Fruit fly (Drosophila melanogaster) whole organism, embryonic: Measurements from ENCODE around the gene lute.
A peak's percentile ranks its signal among the peaks of the same experiment; 100 is the strongest.

Source experiments
- Ada2b ChIP-seq: fragments of 200-800 bp; sonication (Bioruptor generic); IDR thresholded peaks from 2 replicates; pipeline ENCODE4 v1.3.6; 2022; ENCODE audit warnings: missing biosample characterization, missing genetic modification characterization
- Asciz ChIP-seq: fragments of 200-800 bp; sonication (Bioruptor generic); optimal IDR thresholded peaks from 2 replicates; lab custom pipeline; 2017; ENCODE audit warnings: missing biosample characterization, mild to moderate bottlenecking, missing genetic modification characterization, missing genetic modification reagents
- CG10147 ChIP-seq: fragments of 200-800 bp; sonication (Bioruptor generic); optimal IDR thresholded peaks from 2 replicates; lab custom pipeline; 2019; ENCODE audit warnings: missing biosample characterization, mild to moderate bottlenecking, missing genetic modification characterization, moderate library complexity
- CG11093 ChIP-seq: fragments of 200-800 bp; sonication (Bioruptor generic); IDR thresholded peaks from 3 replicates; pipeline ENCODE4 v1.3.6; 2022; ENCODE audit warnings: missing biosample characterization, missing genetic modification characterization
- CG12769 ChIP-seq: fragments of 200-800 bp; sonication (Bioruptor generic); optimal IDR thresholded peaks from 2 replicates; lab custom pipeline; 2019; ENCODE audit warnings: missing biosample characterization, mild to moderate bottlenecking, missing genetic modification characterization, moderate library complexity
- CG13287 ChIP-seq: fragments of 200-800 bp; sonication (Bioruptor generic); IDR thresholded peaks from 2 replicates; pipeline ENCODE4 v1.3.6; 2022; ENCODE audit warnings: missing biosample characterization, missing genetic modification characterization; ENCODE audit not compliant: partially characterized antibody
- CG15269 ChIP-seq: fragments of 200-800 bp; sonication (Bioruptor generic); optimal IDR thresholded peaks from 2 replicates; lab custom pipeline; 2018; ENCODE audit warnings: missing biosample characterization, mild to moderate bottlenecking, missing genetic modification characterization, moderate library complexity
- CG1602 ChIP-seq: fragments of 200-800 bp; sonication (Bioruptor generic); optimal IDR thresholded peaks from 3 replicates; lab custom pipeline; 2016; ENCODE audit warnings: missing biosample characterization, missing genetic modification characterization
- CG17568 ChIP-seq: fragments of 200-800 bp; sonication (Bioruptor generic); optimal IDR thresholded peaks from 2 replicates; lab custom pipeline; 2018; ENCODE audit warnings: missing biosample characterization, mild to moderate bottlenecking, missing genetic modification characterization, moderate library complexity
- CG2199 ChIP-seq: fragments of 200-800 bp; sonication (Bioruptor generic); IDR thresholded peaks from 3 replicates; pipeline ENCODE4 v1.3.6; 2022; ENCODE audit warnings: missing biosample characterization, missing genetic modification characterization
- CG2678 ChIP-seq: fragments of 200-800 bp; sonication (Bioruptor generic); optimal IDR thresholded peaks from 3 replicates; lab custom pipeline; 2019; ENCODE audit warnings: missing biosample characterization, mild to moderate bottlenecking, missing genetic modification characterization, moderate library complexity
- CG33557 ChIP-seq: fragments of 200-800 bp; sonication (Bioruptor generic); optimal IDR thresholded peaks from 2 replicates; lab custom pipeline; 2019; ENCODE audit warnings: missing biosample characterization, mild to moderate bottlenecking, missing genetic modification characterization, moderate library complexity
- CG4730 ChIP-seq: fragments of 200-800 bp; sonication (Bioruptor generic); IDR thresholded peaks from 2 replicates; pipeline ENCODE4 v1.3.6; 2022; ENCODE audit warnings: missing biosample characterization, missing genetic modification characterization
- CG6175 ChIP-seq: fragments of 200-800 bp; sonication (Bioruptor generic); IDR thresholded peaks from 3 replicates; pipeline ENCODE4 v1.3.6; 2022; ENCODE audit warnings: missing biosample characterization, missing genetic modification characterization
- CG6791 ChIP-seq: fragments of 200-800 bp; sonication (Bioruptor generic); IDR thresholded peaks from 3 replicates; pipeline ENCODE4 v1.3.6; 2022; ENCODE audit warnings: missing biosample characterization, missing genetic modification characterization; ENCODE audit not compliant: partially characterized antibody
- CG7556 ChIP-seq: fragments of 200-800 bp; sonication (Bioruptor generic); optimal IDR thresholded peaks from 2 replicates; lab custom pipeline; 2017; ENCODE audit warnings: missing biosample characterization, mild to moderate bottlenecking, missing genetic modification characterization
- CG7928 ChIP-seq: fragments of 200-800 bp; sonication (Bioruptor generic); optimal IDR thresholded peaks from 2 replicates; lab custom pipeline; 2017; ENCODE audit warnings: missing biosample characterization, mild to moderate bottlenecking, missing genetic modification characterization
- CG8290 ChIP-seq, 3 experiments: fragments of 200-800 bp; sonication (Bioruptor generic); optimal IDR thresholded peaks; 2 replicates each; lab custom pipeline; 2016 to 2019; ENCODE audit warnings: missing biosample characterization in 3 of 3, missing genetic modification characterization in 3 of 3, mild to moderate bottlenecking in 2 of 3, moderate library complexity in 1 of 3
- CG8388 ChIP-seq: fragments of 200-800 bp; sonication (Bioruptor generic); optimal IDR thresholded peaks from 2 replicates; lab custom pipeline; 2019; ENCODE audit warnings: missing biosample characterization, mild to moderate bottlenecking, missing genetic modification characterization, moderate library complexity
- CG9215 ChIP-seq: fragments of 200-800 bp; sonication (Bioruptor generic); IDR thresholded peaks from 2 replicates; pipeline ENCODE4 v1.3.6; 2022; ENCODE audit warnings: missing biosample characterization, missing genetic modification characterization
- CG9727 ChIP-seq: fragments of 200-800 bp; sonication (Bioruptor generic); optimal IDR thresholded peaks from 3 replicates; lab custom pipeline; 2017; ENCODE audit warnings: missing biosample characterization, mild to moderate bottlenecking, missing genetic modification characterization
- D ChIP-seq, 2 experiments: fragments of 200-800 bp in 1 of 2; fragments of >200 bp in 1 of 2; sonication (Bioruptor generic) in 1 of 2; optimal IDR thresholded peaks; 2 replicates in 1 of 2; 3 replicates in 1 of 2; lab custom pipeline; 2017; ENCODE audit warnings: mild to moderate bottlenecking in 1 of 2, missing biosample characterization in 1 of 2, missing genetic modification characterization in 1 of 2, missing genetic modification reagents in 1 of 2
- Deaf1 ChIP-seq: fragments of 200-800 bp; optimal IDR thresholded peaks from 3 replicates; lab custom pipeline; 2019; ENCODE audit warnings: missing biosample characterization, mild to moderate bottlenecking, missing genetic modification characterization, moderate library complexity
- Doc3 ChIP-seq: fragments of 200-800 bp; sonication (Bioruptor generic); IDR thresholded peaks from 3 replicates; pipeline ENCODE4 v1.3.6; 2022; ENCODE audit warnings: missing biosample characterization, missing genetic modification characterization; ENCODE audit not compliant: partially characterized antibody
- Drgx ChIP-seq: fragments of 200-800 bp; sonication (Bioruptor generic); IDR thresholded peaks from 2 replicates; pipeline ENCODE4 v1.3.6; 2022; ENCODE audit warnings: missing biosample characterization, missing genetic modification characterization
- E2f2 ChIP-seq: fragments of 200-800 bp; sonication (Bioruptor generic); IDR thresholded peaks from 2 replicates; pipeline ENCODE4 v1.3.6; 2022; ENCODE audit warnings: missing biosample characterization, missing genetic modification characterization
- H2.0 ChIP-seq: fragments of 200-800 bp; sonication (Bioruptor generic); IDR thresholded peaks from 2 replicates; pipeline ENCODE4 v1.3.6; 2022; ENCODE audit warnings: missing biosample characterization, missing genetic modification characterization
- HLH4C ChIP-seq: fragments of 200-800 bp; sonication (Bioruptor generic); IDR thresholded peaks from 3 replicates; pipeline ENCODE4 v1.3.6; 2022; ENCODE audit warnings: missing biosample characterization, missing genetic modification characterization; ENCODE audit not compliant: partially characterized antibody
- Sox100B ChIP-seq: fragments of 200-800 bp; sonication (Bioruptor generic); optimal IDR thresholded peaks from 3 replicates; lab custom pipeline; 2018; ENCODE audit warnings: missing biosample characterization, mild to moderate bottlenecking, missing genetic modification characterization
- Sox102F ChIP-seq: fragments of 200-800 bp; sonication (Bioruptor generic); optimal IDR thresholded peaks from 2 replicates; lab custom pipeline; 2018; ENCODE audit warnings: missing biosample characterization, mild to moderate bottlenecking, missing genetic modification characterization, moderate library complexity
- TFAM ChIP-seq: fragments of 200-800 bp; sonication (Bioruptor generic); optimal IDR thresholded peaks from 2 replicates; lab custom pipeline; 2017; ENCODE audit warnings: missing biosample characterization, missing genetic modification characterization, inconsistent platforms
- YL-1 ChIP-seq: fragments of 200-800 bp; sonication (Bioruptor generic); optimal IDR thresholded peaks from 3 replicates; lab custom pipeline; 2017; ENCODE audit warnings: missing biosample characterization, mild to moderate bottlenecking, missing genetic modification characterization
- al ChIP-seq: fragments of 200-800 bp; sonication (Bioruptor generic); IDR thresholded peaks from 2 replicates; pipeline ENCODE4 v1.3.6; 2022; ENCODE audit warnings: missing biosample characterization, missing genetic modification characterization
- crc ChIP-seq: fragments of 200-800 bp; sonication (Bioruptor generic); optimal IDR thresholded peaks from 2 replicates; lab custom pipeline; 2016; ENCODE audit warnings: missing biosample characterization, missing genetic modification characterization
- en ChIP-seq: fragments of 200-800 bp; sonication (Bioruptor generic); optimal IDR thresholded peaks from 2 replicates; lab custom pipeline; 2016; ENCODE audit warnings: missing biosample characterization, missing genetic modification characterization
- fd64A ChIP-seq: fragments of 200-800 bp; sonication (Bioruptor generic); optimal IDR thresholded peaks from 3 replicates; lab custom pipeline; 2018; ENCODE audit warnings: missing biosample characterization, mild to moderate bottlenecking, missing genetic modification characterization
- gsb-n ChIP-seq: fragments of 200-800 bp; sonication (Bioruptor generic); optimal IDR thresholded peaks from 3 replicates; lab custom pipeline; 2018; ENCODE audit warnings: missing biosample characterization, mild to moderate bottlenecking, missing genetic modification characterization
- h ChIP-seq: fragments of >200 bp; optimal IDR thresholded peaks from 2 replicates; lab custom pipeline; 2017
- jigr1 ChIP-seq: fragments of 200-800 bp; sonication (Bioruptor generic); IDR thresholded peaks from 3 replicates; pipeline ENCODE4 v1.3.6; 2022; ENCODE audit warnings: missing biosample characterization, missing genetic modification characterization
- jumu ChIP-seq: fragments of 200-800 bp; sonication (Bioruptor generic); optimal IDR thresholded peaks from 3 replicates; lab custom pipeline; 2016; ENCODE audit warnings: missing biosample characterization, missing genetic modification characterization
- kay ChIP-seq: fragments of 200-800 bp; sonication (Bioruptor generic); optimal IDR thresholded peaks from 2 replicates; lab custom pipeline; 2016; ENCODE audit warnings: missing biosample characterization, missing genetic modification characterization
- maf-S ChIP-seq: fragments of 200-800 bp; sonication (Bioruptor generic); optimal IDR thresholded peaks from 2 replicates; lab custom pipeline; 2016; ENCODE audit warnings: missing biosample characterization, missing genetic modification characterization
- nau ChIP-seq: fragments of 200-800 bp; sonication (Bioruptor generic); optimal IDR thresholded peaks from 3 replicates; lab custom pipeline; 2017; ENCODE audit warnings: missing biosample characterization, mild to moderate bottlenecking, missing genetic modification characterization, missing genetic modification reagents
- seq ChIP-seq: fragments of 200-800 bp; sonication (Bioruptor generic); IDR thresholded peaks from 2 replicates; pipeline ENCODE4 v1.3.6; 2022; ENCODE audit warnings: missing biosample characterization, missing genetic modification characterization
- unpg ChIP-seq: fragments of 200-800 bp; sonication (Bioruptor generic); optimal IDR thresholded peaks from 3 replicates; lab custom pipeline; 2018; ENCODE audit warnings: missing biosample characterization, mild to moderate bottlenecking, missing genetic modification characterization, moderate library complexity
- zen2 ChIP-seq: fragments of 200-800 bp; sonication (Bioruptor generic); IDR thresholded peaks from 3 replicates; pipeline ENCODE4 v1.3.6; 2022; ENCODE audit warnings: missing biosample characterization, missing genetic modification characterization; ENCODE audit not compliant: partially characterized antibody
- zfh1 ChIP-seq: fragments of 200-800 bp; sonication (Bioruptor generic); IDR thresholded peaks from 3 replicates; pipeline ENCODE4 v1.3.6; 2022; ENCODE audit warnings: missing biosample characterization, missing genetic modification characterization
- zfh2 ChIP-seq: fragments of 200-800 bp; sonication (Bioruptor generic); optimal IDR thresholded peaks from 2 replicates; lab custom pipeline; 2016; ENCODE audit warnings: missing biosample characterization, missing genetic modification characterization

The lute gene

DNA sequence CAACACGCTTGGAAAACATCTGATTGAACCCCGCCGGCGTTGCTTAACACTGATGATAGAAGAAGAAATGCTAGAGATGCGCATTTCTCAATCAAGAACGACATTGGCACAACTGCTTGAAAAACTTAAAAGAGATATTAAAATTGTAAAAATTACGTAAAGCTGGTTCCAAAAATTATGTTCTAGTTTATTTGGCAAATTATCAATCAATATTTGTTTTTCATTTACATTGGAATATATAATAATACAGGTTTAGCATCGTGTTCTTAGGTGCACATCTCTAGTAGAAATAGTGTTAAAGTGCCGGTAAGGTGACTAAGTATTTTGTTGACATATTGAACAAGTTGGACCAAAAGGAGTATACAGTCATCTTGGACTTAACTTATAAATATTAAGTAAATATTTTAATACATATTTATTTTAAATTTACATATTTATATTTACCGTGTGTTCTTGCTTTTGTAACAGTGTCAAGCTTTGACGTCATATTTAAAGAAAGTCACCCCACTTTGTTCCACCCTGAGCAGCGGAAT is 11.6 kb downstream of the lute start, which contains the start of the genes Brf and sds22 (continued):
- peak; percentile 83 for TF ChIP-seq CG13287
- TF ChIP-seq zen2 (GFP tag; lab: Robert Waterston, UW) = no peak; the same call in 2 of the 3 replicates
- TF ChIP-seq D (optimal IDR thresholded peaks at IDR 0.05; lab: Kevin White, UChicago) = no peak
- peak; percentile 90 for TF ChIP-seq D (GFP tag; optimal IDR thresholded peaks at IDR 0.05; lab: Kevin White, UChicago)
- TF ChIP-seq CG7556 (GFP tag; lab: Kevin White, UChicago) = peak; percentile 94
- TF ChIP-seq CG9215 (GFP tag; lab: Robert Waterston, UW) = peak; percentile 95
- TF ChIP-seq Asciz (GFP tag; lab: Kevin White, UChicago) = peak; percentile 86
- TF ChIP-seq zfh2 (GFP tag; lab: Kevin White, UChicago) = peak; percentile 98
- TF ChIP-seq CG8290 (GFP tag; optimal IDR thresholded peaks at IDR 0.05; lab: Kevin White, UChicago) = peak; percentile 96
- peak; percentile 71 to 88 for TF ChIP-seq CG8290 (tag; optimal IDR thresholded peaks at IDR 0.05; lab: Kevin White, UChicago)
- peak; percentile 89 for TF ChIP-seq Ada2b (GFP tag; lab: Robert Waterston, UW)
- TF ChIP-seq Deaf1 (tag; lab: Kevin White, UChicago) = peak; percentile 75
- TF ChIP-seq CG33557 (GFP tag; lab: Kevin White, UChicago) = peak; percentile 95
- TF ChIP-seq Sox100B = peak; percentile 93
- TF ChIP-seq CG4730 (GFP tag; lab: Robert Waterston, UW) = peak; percentile 90
- peak; percentile 73 for TF ChIP-seq E2f2 (GFP tag; lab: Robert Waterston, UW)
- TF ChIP-seq Sox102F (GFP tag; lab: Kevin White, UChicago) = peak; percentile 95
- TF ChIP-seq crc (GFP tag; lab: Kevin White, UChicago) = peak; percentile 88
- peak; percentile 92 for TF ChIP-seq al (GFP tag; lab: Robert Waterston, UW)
- peak; percentile 86; the same call in 2 of the 3 replicates for TF ChIP-seq jigr1 (GFP tag; lab: Robert Waterston, UW)
- peak; percentile 96 for TF ChIP-seq maf-S (GFP tag; lab: Kevin White, UChicago)
- peak; percentile 63 for TF ChIP-seq fd64A (GFP tag; lab: Kevin White, UChicago)
- TF ChIP-seq CG10147 (GFP tag; lab: Kevin White, UChicago) = peak; percentile 96
- TF ChIP-seq CG1602 (GFP tag; lab: Kevin White, UChicago) = peak; percentile 97
- TF ChIP-seq CG15269 (tag; lab: Kevin White, UChicago) = peak; percentile 95
- peak; percentile 96 for TF ChIP-seq CG2678 (tag; lab: Kevin White, UChicago)
- peak; percentile 95 for TF ChIP-seq CG12769 (tag; lab: Kevin White, UChicago)
- TF ChIP-seq CG17568 (GFP tag; lab: Kevin White, UChicago) = peak; percentile 86
- TF ChIP-seq CG6791 = 0 out of 3 replicates have a peak, but pooled peaks have one; percentile 40
- TF ChIP-seq kay (GFP tag; lab: Kevin White, UChicago) = peak; percentile 98
- peak; percentile 73 for TF ChIP-seq HLH4C (GFP tag; lab: Robert Waterston, UW)
- TF ChIP-seq CG2199 = peak; percentile 70; the same call in 1 of the 3 replicates
- TF ChIP-seq gsb-n (tag; lab: Kevin White, UChicago) = peak; percentile 93
- peak; percentile 80 for TF ChIP-seq YL-1 (GFP tag; lab: Kevin White, UChicago)
- peak; percentile 67 for TF ChIP-seq CG7928 (GFP tag; lab: Kevin White, UChicago)
- TF ChIP-seq CG11093 = peak; percentile 89
- TF ChIP-seq h (lab: Kevin White, UChicago) = no peak
- peak; percentile 84 for TF ChIP-seq CG6175 (GFP tag; lab: Robert Waterston, UW)
- TF ChIP-seq TFAM = peak; percentile 67
- peak; percentile 96 for TF ChIP-seq unpg
- peak; percentile 80 for TF ChIP-seq Doc3
- peak; percentile 83 for TF ChIP-seq nau (GFP tag; lab: Kevin White, UChicago)
- peak; percentile 83 for TF ChIP-seq Drgx (GFP tag; lab: Robert Waterston, UW)
- TF ChIP-seq CG9727 (GFP tag; lab: Kevin White, UChicago) = peak; percentile 95
- peak; percentile 94 for TF ChIP-seq jumu (GFP tag; lab: Kevin White, UChicago)
- TF ChIP-seq CG8388 = peak; percentile 93
- peak; percentile 84 for TF ChIP-seq H2.0 (GFP tag; lab: Robert Waterston, UW)
- peak; percentile 83 for TF ChIP-seq en (GFP tag; lab: Kevin White, UChicago)
- peak; percentile 85 for TF ChIP-seq seq (GFP tag; lab: Robert Waterston, UW)
- TF ChIP-seq zfh1 = peak; percentile 95
